Fruit fly (Drosophila melanogaster): ENCODE data around the gene CG17560.

Gene CG17560

DNA sequence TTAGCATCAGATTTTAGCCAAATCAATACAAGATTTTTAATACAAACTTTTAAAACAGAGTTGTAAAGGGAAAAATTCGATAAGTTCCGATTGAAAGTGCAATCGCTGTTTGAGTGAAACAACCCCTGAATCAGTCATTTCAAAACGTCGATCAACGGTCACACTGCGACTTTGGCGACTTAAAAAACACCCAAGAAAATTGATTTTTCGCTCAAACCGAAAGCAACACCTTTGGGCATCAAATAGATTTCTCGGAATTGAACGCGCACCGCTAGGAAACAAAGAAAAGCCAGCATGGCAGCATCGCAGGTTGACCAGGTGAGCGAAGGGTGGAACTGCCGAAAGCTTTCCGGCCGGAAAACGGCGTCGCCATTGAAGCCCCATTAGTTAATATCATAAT lies 25.8 kb downstream of the CG17560 start, which contains the start of gene Arl6IP1:
Gene Arl6IP1 (plus strand): TSS at position 15 of the 400 bp plus-strand sequence.
- TF ChIP-seq fd96Ca (GFP tag; IDR thresholded peaks at IDR 0.05) (no peak), Snoo (tag; optimal IDR thresholded peaks at IDR 0.05) (no peak), EcR (GFP tag; optimal IDR thresholded peaks at IDR 0.05) (no peak), CG17806 (tag; optimal IDR thresholded peaks at IDR 0.05) (no peak), CG13204 (GFP tag; optimal IDR thresholded peaks at IDR 0.05) (no peak), CG8159 (tag; optimal IDR thresholded peaks at IDR 0.05) (no peak), D1 (tag; optimal IDR thresholded peaks at IDR 0.05) (no peak), Pif1A (GFP tag; optimal IDR thresholded peaks at IDR 0.05) (no peak), gl (tag; optimal IDR thresholded peaks at IDR 0.05) (no peak), CG10348 (GFP tag; IDR thresholded peaks at IDR 0.05) (no peak), CG14655 (GFP tag; optimal IDR thresholded peaks at IDR 0.05) (no peak), CG32121 (GFP tag; IDR thresholded peaks at IDR 0.05) (no peak), rn (GFP tag; IDR thresholded peaks at IDR 0.05) (no peak)

DNA sequence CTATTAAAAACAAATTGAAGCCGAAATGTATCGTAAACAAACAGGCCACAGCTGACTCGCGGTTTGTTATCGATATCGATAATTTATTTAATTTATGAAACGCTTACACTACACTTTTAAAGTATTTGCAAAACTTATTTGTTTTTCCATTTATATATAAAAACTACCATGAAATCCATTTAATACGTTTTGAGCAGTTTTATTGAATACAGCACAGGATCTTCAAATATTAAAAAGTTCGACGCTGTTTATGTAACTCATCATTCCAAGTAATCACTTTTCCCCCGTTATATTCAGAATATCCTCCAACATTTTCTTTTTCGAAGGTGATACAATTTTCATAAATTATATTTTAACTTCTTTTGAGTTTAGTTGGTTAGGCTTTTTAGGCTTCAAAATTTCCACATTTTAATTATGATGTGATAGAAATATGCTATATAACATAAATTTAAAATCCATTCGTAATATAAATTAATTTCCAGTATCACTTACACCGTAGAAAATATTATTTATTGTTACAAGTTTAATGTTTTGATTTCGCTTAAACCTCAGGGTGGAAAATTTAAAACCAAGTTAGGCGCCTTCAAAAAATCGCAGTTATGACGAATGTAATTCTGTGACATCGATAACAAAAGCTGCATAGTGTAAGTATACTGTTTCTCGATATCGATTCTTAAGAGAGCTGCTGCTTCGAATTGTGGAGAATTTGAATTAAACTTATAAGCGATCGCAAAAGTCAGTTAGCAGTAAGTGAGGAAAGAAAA lies 29.4 kb downstream of the CG17560 start, which contains the start of the genes CG10324 and CCT3:
Gene CG10324 (minus strand): TSS at position 53 of the 764 bp plus-strand sequence.
Gene CCT3 (plus strand): TSS at position 654 of the 764 bp plus-strand sequence.
- TF ChIP-seq CG15710 (tag; optimal IDR thresholded peaks at IDR 0.05): peak; percentile 67
- TF ChIP-seq Snoo (tag; optimal IDR thresholded peaks at IDR 0.05): peak; percentile 37
- peak; percentile 54 for TF ChIP-seq CG34367 (tag; optimal IDR thresholded peaks at IDR 0.05)
- TF ChIP-seq CG17806 (tag; optimal IDR thresholded peaks at IDR 0.05): peak; percentile 42
- peak; percentile 59; the same call in 1 of the 2 replicates for TF ChIP-seq CG32121 (GFP tag; IDR thresholded peaks at IDR 0.05)
- TF ChIP-seq CG14655 (GFP tag; optimal IDR thresholded peaks at IDR 0.05): no peak
- TF ChIP-seq CG4496 (GFP tag; IDR thresholded peaks at IDR 0.05): peak; percentile 77; the same call in 2 of the 3 replicates
- no peak for TF ChIP-seq CG8301 (tag; optimal IDR thresholded peaks at IDR 0.05)
- TF ChIP-seq CG10348 (GFP tag; IDR thresholded peaks at IDR 0.05): no peak
- peak; percentile 64 for TF ChIP-seq CG9948 (tag; optimal IDR thresholded peaks at IDR 0.05)
- peak; percentile 63; the same call in 1 of the 2 replicates for TF ChIP-seq Ets98B (GFP tag; IDR thresholded peaks at IDR 0.05)
- TF ChIP-seq CG12605 (GFP tag; IDR thresholded peaks at IDR 0.05): no peak; the same call in 1 of the 2 replicates

DNA sequence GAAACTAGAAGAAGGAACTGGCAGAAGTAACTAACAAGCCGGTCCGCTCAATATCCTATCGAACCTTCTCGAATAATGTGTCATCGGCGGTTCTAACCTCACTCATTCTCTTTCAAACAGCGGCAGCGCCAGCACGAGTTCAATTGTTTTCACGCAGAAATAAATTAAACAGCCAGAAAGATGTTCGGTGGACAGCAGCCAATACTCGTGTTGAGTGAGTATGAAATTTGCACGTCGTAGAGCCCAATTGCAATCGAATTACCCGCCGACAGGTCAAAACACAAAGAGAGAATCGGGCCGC lies 29.9 kb downstream of the CG17560 start:
- TF ChIP-seq rn (GFP tag; IDR thresholded peaks at IDR 0.05) (no peak), CG8159 (tag; optimal IDR thresholded peaks at IDR 0.05) (no peak), CG10348 (GFP tag; IDR thresholded peaks at IDR 0.05) (no peak), Pif1A (GFP tag; optimal IDR thresholded peaks at IDR 0.05) (no peak), CG14655 (GFP tag; optimal IDR thresholded peaks at IDR 0.05) (no peak), CG12605 (GFP tag; IDR thresholded peaks at IDR 0.05) (no peak), CG13204 (GFP tag; optimal IDR thresholded peaks at IDR 0.05) (no peak), Ets98B (GFP tag; IDR thresholded peaks at IDR 0.05) (no peak), CG32121 (GFP tag; IDR thresholded peaks at IDR 0.05) (no peak), gl (tag; optimal IDR thresholded peaks at IDR 0.05) (no peak), CG4496 (GFP tag; IDR thresholded peaks at IDR 0.05) (no peak), EcR (GFP tag; optimal IDR thresholded peaks at IDR 0.05) (no peak)

DNA sequence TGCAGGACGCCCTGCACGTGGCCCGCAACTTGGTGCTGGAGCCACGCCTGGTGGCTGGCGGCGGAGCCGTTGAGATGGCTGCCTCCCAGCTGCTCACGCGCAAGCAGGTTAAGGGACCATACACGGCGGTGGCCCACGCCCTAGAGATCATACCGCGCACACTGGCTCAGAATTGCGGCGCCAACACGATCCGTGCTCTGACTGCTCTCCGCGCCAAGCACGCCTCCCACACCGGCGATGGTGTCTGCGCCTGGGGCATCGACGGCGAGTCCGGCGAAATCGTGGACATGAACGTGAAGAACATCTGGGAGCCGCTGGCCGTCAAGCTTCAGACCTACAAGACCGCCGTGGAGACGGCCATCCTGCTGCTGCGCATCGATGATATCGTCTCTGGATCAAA lies 31.5 kb downstream of the CG17560 start:
- TF ChIP-seq CG8301 (tag; optimal IDR thresholded peaks at IDR 0.05) (no peak), rn (GFP tag; IDR thresholded peaks at IDR 0.05) (no peak), CG4496 (GFP tag; IDR thresholded peaks at IDR 0.05) (no peak), CG8159 (tag; optimal IDR thresholded peaks at IDR 0.05) (no peak), CG12605 (GFP tag; IDR thresholded peaks at IDR 0.05) (no peak), EcR (GFP tag; optimal IDR thresholded peaks at IDR 0.05) (no peak), CG14655 (GFP tag; optimal IDR thresholded peaks at IDR 0.05) (no peak), Pif1B (GFP tag; optimal IDR thresholded peaks at IDR 0.05) (no peak), CG17806 (tag; optimal IDR thresholded peaks at IDR 0.05) (no peak), CG32121 (GFP tag; IDR thresholded peaks at IDR 0.05) (no peak), Snoo (tag; optimal IDR thresholded peaks at IDR 0.05) (no peak), CG10348 (GFP tag; IDR thresholded peaks at IDR 0.05) (no peak), D1 (tag; optimal IDR thresholded peaks at IDR 0.05) (no peak), CG9948 (tag; optimal IDR thresholded peaks at IDR 0.05) (no peak), CG15710 (tag; optimal IDR thresholded peaks at IDR 0.05) (no peak), Pif1A (GFP tag; optimal IDR thresholded peaks at IDR 0.05) (no peak)

DNA sequence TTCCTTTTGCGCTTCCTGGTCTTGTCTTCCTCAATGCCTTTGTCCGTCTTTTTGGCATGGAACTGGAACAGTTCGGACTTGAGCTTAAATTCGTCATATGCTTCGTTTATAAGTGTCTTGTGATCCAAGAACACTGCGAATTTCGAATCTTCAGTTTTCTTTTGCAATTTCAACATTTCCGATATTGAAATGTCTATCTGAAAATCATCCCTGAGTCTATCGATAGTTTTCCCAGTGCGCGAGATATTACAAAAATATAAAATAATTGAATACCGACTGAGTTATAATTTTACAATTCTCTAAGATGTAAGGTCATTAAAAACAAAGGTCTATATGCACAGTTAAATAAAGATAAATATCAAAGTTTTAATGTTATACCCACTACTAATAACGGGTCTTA lies 33.2 kb downstream of the CG17560 start, which contains the start of gene Mettl4:
Gene Mettl4 (minus strand): TSS at position 208 of the 400 bp plus-strand sequence.
- TF ChIP-seq Pif1B (GFP tag; optimal IDR thresholded peaks at IDR 0.05) (no peak), Snoo (tag; optimal IDR thresholded peaks at IDR 0.05) (no peak), D1 (tag; optimal IDR thresholded peaks at IDR 0.05) (no peak), CG15710 (tag; optimal IDR thresholded peaks at IDR 0.05) (no peak), CG10348 (GFP tag; IDR thresholded peaks at IDR 0.05) (no peak), CG4496 (GFP tag; IDR thresholded peaks at IDR 0.05) (no peak), rn (GFP tag; IDR thresholded peaks at IDR 0.05) (no peak), CG8159 (tag; optimal IDR thresholded peaks at IDR 0.05) (no peak), CG17806 (tag; optimal IDR thresholded peaks at IDR 0.05) (no peak), CG32121 (GFP tag; IDR thresholded peaks at IDR 0.05) (no peak), CG34367 (tag; optimal IDR thresholded peaks at IDR 0.05) (no peak), fd96Ca (GFP tag; IDR thresholded peaks at IDR 0.05) (no peak), CG14655 (GFP tag; optimal IDR thresholded peaks at IDR 0.05) (no peak), CG13204 (GFP tag; optimal IDR thresholded peaks at IDR 0.05) (no peak)

DNA sequence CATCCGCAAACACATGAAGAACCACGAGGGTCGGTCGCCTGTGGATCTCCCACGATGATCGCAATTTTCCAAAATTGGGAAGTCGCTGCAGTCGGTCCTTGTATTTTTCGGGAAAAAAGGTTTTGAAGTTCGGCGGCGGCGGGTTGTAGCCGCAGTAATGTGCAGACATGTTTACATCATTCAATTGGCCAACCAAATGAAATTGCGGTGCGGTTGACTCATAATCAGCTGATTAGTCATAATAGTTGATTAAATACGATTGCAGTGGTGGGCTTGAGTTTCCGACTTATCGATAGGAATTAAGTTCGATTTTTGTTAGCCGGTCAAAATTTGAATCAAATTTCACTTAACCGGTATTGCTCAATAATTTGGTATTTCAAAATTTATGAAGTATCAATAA lies 34.3 kb downstream of the CG17560 start, which contains the start of gene CG14907:
Gene CG14907 (minus strand): TSS at position 229 of the 400 bp plus-strand sequence.
- TF ChIP-seq D1 (tag; optimal IDR thresholded peaks at IDR 0.05) (no peak), CG9948 (tag; optimal IDR thresholded peaks at IDR 0.05) (no peak), CG17806 (tag; optimal IDR thresholded peaks at IDR 0.05) (no peak), Ets98B (GFP tag; IDR thresholded peaks at IDR 0.05) (no peak), Pif1B (GFP tag; optimal IDR thresholded peaks at IDR 0.05) (no peak), fd96Ca (GFP tag; IDR thresholded peaks at IDR 0.05) (no peak), CG13204 (GFP tag; optimal IDR thresholded peaks at IDR 0.05) (no peak), EcR (GFP tag; optimal IDR thresholded peaks at IDR 0.05) (no peak), CG8159 (tag; optimal IDR thresholded peaks at IDR 0.05) (no peak), CG32121 (GFP tag; IDR thresholded peaks at IDR 0.05) (no peak), CG12605 (GFP tag; IDR thresholded peaks at IDR 0.05) (no peak), CG4496 (GFP tag; IDR thresholded peaks at IDR 0.05) (no peak), CG34367 (tag; optimal IDR thresholded peaks at IDR 0.05) (no peak), Pif1A (GFP tag; optimal IDR thresholded peaks at IDR 0.05) (no peak)
